Worm (Caenorhabditis elegans): ENCODE measurements around the gene lin-23.

DNA sequence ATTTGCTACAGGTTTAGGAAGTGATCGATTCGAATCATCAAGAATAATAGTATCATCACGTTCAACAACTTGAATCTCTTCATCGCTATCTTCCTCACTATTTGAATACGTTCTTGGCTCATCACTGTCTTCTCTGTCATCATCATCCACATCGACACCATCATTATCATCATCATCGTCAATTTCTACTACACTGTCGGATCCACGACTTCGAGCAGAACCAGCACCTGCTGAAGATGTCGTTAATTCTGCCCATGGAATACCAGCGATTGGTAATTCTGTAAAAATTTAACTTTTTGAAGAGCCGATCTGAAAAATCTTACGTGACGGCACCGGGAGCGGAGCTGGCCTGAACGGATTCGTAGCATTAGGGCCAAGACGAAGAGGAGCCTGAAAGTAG, 21.1 kb upstream of the lin-23 start:
- TF ChIP-seq W03F9.2 (tag; optimal IDR thresholded peaks at IDR 0.05) (no peak), him-1 (tag; optimal IDR thresholded peaks at IDR 0.05) (no peak), dao-5 (tag; optimal IDR thresholded peaks at IDR 0.05) (no peak)

Measured in whole organism, L4/young adult.